Worm (Caenorhabditis elegans) whole organism, L4 larva: Measurements from ENCODE around the gene str-23.
"Not testable (repeated sequence)": the region's sequence is repeated elsewhere in the genome, so short reads cannot be mapped to it uniquely, and the experiment has no call there.

ENCODE experiments used
- F49E8.2 ChIP-seq: sonication (generic microtip); optimal IDR thresholded peaks from 2 replicates; lab custom pipeline; 2016; ENCODE audit warnings: missing compliant biosample characterization, mild to moderate bottlenecking, missing genetic modification characterization, borderline replicate concordance
- T20F7.1 ChIP-seq: fragments of 200-800 bp; sonication (Bioruptor generic); optimal IDR thresholded peaks from 2 replicates; lab custom pipeline; 2018; ENCODE audit warnings: mild to moderate bottlenecking, missing genetic modification characterization, missing compliant biosample characterization
- Y75B8A.6 ChIP-seq: fragments of 200-800 bp; sonication (Bioruptor generic); IDR thresholded peaks from 2 replicates; pipeline ENCODE4 v1.3.6; 2022; ENCODE audit warnings: missing genetic modification reagents, missing genetic modification characterization, missing compliant biosample characterization
- ZK337.2 ChIP-seq: fragments of 200-800 bp; sonication (Bioruptor generic); IDR thresholded peaks from 2 replicates; pipeline ENCODE4 v1.3.6; 2022; ENCODE audit warnings: missing genetic modification reagents, missing genetic modification characterization, missing compliant biosample characterization
- aha-1 ChIP-seq: fragments of 150-350 bp; peaks from one replicate; lab custom pipeline; 2014; ENCODE audit warnings: missing biosample characterization, missing genetic modification characterization
- ama-1 ChIP-seq: fragments of 150-350 bp; optimal IDR thresholded peaks from 2 replicates; lab custom pipeline; 2014; ENCODE audit warnings: inconsistent platforms, mixed read lengths
- ceh-20 ChIP-seq: fragments of 200-800 bp; sonication (Bioruptor generic); IDR thresholded peaks from 2 replicates; pipeline ENCODE4 v1.3.6; 2022; ENCODE audit warnings: missing genetic modification reagents, missing genetic modification characterization, missing compliant biosample characterization
- ceh-32 ChIP-seq: sonication (generic microtip); optimal IDR thresholded peaks from 2 replicates; lab custom pipeline; 2016; ENCODE audit warnings: mild to moderate bottlenecking, missing genetic modification characterization, missing compliant biosample characterization; ENCODE audit not compliant: poor library complexity
- ceh-82 ChIP-seq: sonication (generic microtip); optimal IDR thresholded peaks from 2 replicates; lab custom pipeline; 2017; ENCODE audit warnings: missing biosample characterization, missing genetic modification characterization
- daf-8 ChIP-seq: fragments of 200-800 bp; sonication (Bioruptor generic); IDR thresholded peaks from 2 replicates; pipeline ENCODE4 v1.3.6; 2022; ENCODE audit warnings: missing genetic modification characterization, missing compliant biosample characterization
- dmd-6 ChIP-seq: fragments of 200-800 bp; sonication (Bioruptor generic); IDR thresholded peaks from 2 replicates; pipeline ENCODE4 v1.3.6; 2022; ENCODE audit warnings: missing genetic modification reagents, missing genetic modification characterization, missing compliant biosample characterization
- dmd-9 ChIP-seq: fragments of 200-800 bp; sonication (Bioruptor generic); IDR thresholded peaks from 2 replicates; pipeline ENCODE4 v1.3.6; 2022; ENCODE audit warnings: missing genetic modification reagents, missing genetic modification characterization, missing compliant biosample characterization
- dpl-1 ChIP-seq: fragments of 150-350 bp; optimal IDR thresholded peaks from 2 replicates; lab custom pipeline; 2014; ENCODE audit warnings: missing biosample characterization, missing genetic modification reagents, missing genetic modification characterization
- fkh-10 ChIP-seq: fragments of 150-350 bp; optimal IDR thresholded peaks from 2 replicates; lab custom pipeline; 2014; ENCODE audit warnings: missing biosample characterization, missing genetic modification reagents, missing genetic modification characterization
- fos-1 ChIP-seq: fragments of 150-350 bp; optimal IDR thresholded peaks from 2 replicates; lab custom pipeline; 2014; ENCODE audit warnings: missing biosample characterization, missing genetic modification characterization
- lin-1 ChIP-seq: fragments of 200-800 bp; sonication (Bioruptor generic); IDR thresholded peaks from 2 replicates; pipeline ENCODE4 v1.3.6; 2022; ENCODE audit warnings: missing genetic modification reagents, missing genetic modification characterization, missing compliant biosample characterization
- lin-38 ChIP-seq: fragments of 200-800 bp; sonication (Bioruptor generic); IDR thresholded peaks from 2 replicates; pipeline ENCODE4 v1.3.6; 2022; ENCODE audit warnings: missing genetic modification reagents, missing genetic modification characterization, missing compliant biosample characterization
- lir-3 ChIP-seq: sonication (generic microtip); optimal IDR thresholded peaks from 2 replicates; lab custom pipeline; 2016; ENCODE audit warnings: mild to moderate bottlenecking, missing genetic modification characterization, missing compliant biosample characterization
- lsy-2 ChIP-seq, 2 experiments: fragments of 150-350 bp in 1 of 2; sonication (generic microtip) in 1 of 2; optimal IDR thresholded peaks; 2 replicates each; lab custom pipeline; 2014 to 2017; ENCODE audit warnings: missing biosample characterization in 2 of 2, missing genetic modification characterization in 2 of 2
- madf-5 ChIP-seq, 2 experiments: fragments of 200-800 bp; sonication (Bioruptor generic); IDR thresholded peaks; 2 replicates each; pipeline ENCODE4 v1.3.6; 2022; ENCODE audit warnings: missing compliant biosample characterization in 2 of 2, missing genetic modification characterization in 2 of 2
- nhr-28 ChIP-seq: fragments of 150-350 bp; optimal IDR thresholded peaks from 2 replicates; lab custom pipeline; 2014; ENCODE audit warnings: missing biosample characterization, missing genetic modification characterization
- nhr-41 ChIP-seq: fragments of 200-800 bp; sonication (Bioruptor generic); IDR thresholded peaks from 2 replicates; pipeline ENCODE4 v1.3.6; 2022; ENCODE audit warnings: missing genetic modification reagents, missing genetic modification characterization, missing compliant biosample characterization
- nhr-42 ChIP-seq: fragments of 200-800 bp; sonication (Bioruptor generic); IDR thresholded peaks from 2 replicates; pipeline ENCODE4 v1.3.6; 2022; ENCODE audit warnings: missing genetic modification characterization, missing compliant biosample characterization
- pha-4 ChIP-seq, 2 experiments: fragments of 150-350 bp in 1 of 2; fragments of 200-800 bp in 1 of 2; sonication (Bioruptor generic) in 1 of 2; IDR thresholded peaks in 1 of 2; optimal IDR thresholded peaks in 1 of 2; 2 replicates each; pipeline versions ENCODE4 v1.3.6 to Lab custom; 2014 to 2022; ENCODE audit warnings: missing genetic modification characterization in 2 of 2, missing genetic modification reagents in 2 of 2, missing biosample characterization in 1 of 2, missing compliant biosample characterization in 1 of 2
- pqm-1 ChIP-seq: sonication (generic microtip); optimal IDR thresholded peaks from 2 replicates; lab custom pipeline; 2017; ENCODE audit warnings: missing biosample characterization, missing genetic modification characterization
- rbr-2 ChIP-seq: sonication (generic microtip); optimal IDR thresholded peaks from 2 replicates; lab custom pipeline; 2016; ENCODE audit warnings: missing genotype, missing genetic modification characterization, missing compliant biosample characterization
- saeg-2 ChIP-seq: fragments of 200-800 bp; sonication (Bioruptor generic); IDR thresholded peaks from 2 replicates; pipeline ENCODE4 v1.3.6; 2022; ENCODE audit warnings: missing genetic modification reagents, missing genetic modification characterization, missing compliant biosample characterization
- skn-1 ChIP-seq: fragments of 150-350 bp; optimal IDR thresholded peaks from 2 replicates; lab custom pipeline; 2014; ENCODE audit warnings: missing biosample characterization, missing genetic modification characterization
- snpc-1.2 ChIP-seq: fragments of 200-800 bp; sonication (Bioruptor generic); IDR thresholded peaks from 2 replicates; pipeline ENCODE4 v1.3.6; 2022; ENCODE audit warnings: missing genetic modification reagents, missing genetic modification characterization, missing compliant biosample characterization
- spr-3 ChIP-seq: fragments of 200-800 bp; sonication (Bioruptor generic); optimal IDR thresholded peaks from 2 replicates; lab custom pipeline; 2018; ENCODE audit warnings: mild to moderate bottlenecking, missing genetic modification characterization, missing compliant biosample characterization
- unc-39 ChIP-seq: sonication (generic microtip); optimal IDR thresholded peaks from 2 replicates; lab custom pipeline; 2017; ENCODE audit warnings: missing biosample characterization, missing genetic modification characterization
- unc-62 ChIP-seq, 3 experiments: fragments of 150-350 bp in 1 of 3; sonication (generic microtip); optimal IDR thresholded peaks in 2 of 3; peaks in 1 of 3; 1 replicate in 1 of 3; 2 replicates in 2 of 3; lab custom pipeline; 2014 to 2017; ENCODE audit warnings: missing biosample characterization in 3 of 3, missing genetic modification characterization in 3 of 3, missing genetic modification reagents in 3 of 3, missing genotype in 1 of 3
- vab-7 ChIP-seq: fragments of 200-800 bp; sonication (Bioruptor generic); IDR thresholded peaks from 2 replicates; pipeline ENCODE4 v1.3.6; 2022; ENCODE audit warnings: missing genetic modification reagents, missing genetic modification characterization, missing compliant biosample characterization
- zfp-3 ChIP-seq: fragments of 200-800 bp; sonication (Bioruptor generic); conservative IDR thresholded peaks from 2 replicates; pipeline ENCODE4 v1.3.6; 2022; ENCODE audit warnings: missing genetic modification reagents, missing genetic modification characterization, missing compliant biosample characterization
- zip-2 ChIP-seq: fragments of 150-350 bp; optimal IDR thresholded peaks from 2 replicates; lab custom pipeline; 2014; ENCODE audit warnings: missing biosample characterization, missing genetic modification characterization
- ztf-7 ChIP-seq: fragments of 150-350 bp; optimal IDR thresholded peaks from 2 replicates; lab custom pipeline; 2014; ENCODE audit warnings: missing biosample characterization, missing genetic modification characterization

The str-23 gene

DNA sequence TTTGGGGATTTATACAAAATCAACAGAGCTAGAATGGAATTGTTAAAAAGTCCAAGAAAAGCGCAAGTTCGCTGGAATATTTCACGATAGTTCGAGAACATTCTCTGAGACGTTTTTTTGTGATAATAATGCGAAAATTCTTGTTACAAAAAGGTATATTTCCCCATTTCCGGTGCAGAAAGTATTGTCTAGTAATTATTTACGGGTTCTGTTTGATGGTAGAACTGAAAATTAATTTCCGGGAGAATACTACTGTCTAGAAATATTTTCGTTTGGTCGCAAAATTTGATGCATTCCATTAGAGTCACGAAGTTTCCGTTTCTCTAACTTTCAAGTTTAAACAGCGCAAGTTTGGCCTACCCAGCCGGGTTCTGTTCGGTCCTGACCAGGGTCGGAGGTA is 15.1 kb upstream of the str-23 start, which contains the start of gene str-248:
Gene str-248, minus strand, starts transcription at position 101 of the 400 bp plus-strand sequence.
- no peak for TF ChIP-seq dmd-9 (GFP tag; lab: Robert Waterston, UW)
- TF ChIP-seq aha-1 (tag; lab: Kevin White, UChicago): peak; percentile 8
- no peak for TF ChIP-seq Y75B8A.6 (GFP tag; lab: Robert Waterston, UW)

DNA sequence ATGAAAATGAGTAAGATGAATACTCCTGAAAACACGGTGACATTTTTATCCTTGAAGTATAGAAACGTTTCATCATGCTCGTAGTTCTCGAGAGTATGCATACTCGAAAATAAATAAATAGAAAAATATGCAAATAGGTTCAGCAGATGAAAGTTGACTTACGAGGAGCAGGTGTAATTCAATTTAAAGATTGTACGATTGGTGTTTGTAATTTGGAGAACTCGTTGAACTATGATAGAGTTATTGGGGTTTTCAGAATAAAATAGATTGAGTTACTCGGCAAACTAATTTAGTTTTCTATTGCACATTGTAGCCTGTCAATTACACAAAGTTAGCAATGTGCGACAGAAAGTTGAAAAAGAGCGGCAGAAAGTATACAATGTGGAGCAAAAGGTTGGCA is 5.8 kb upstream of the str-23 start, which contains the start of gene srz-44:
Gene srz-44, minus strand, starts transcription at position 101 of the 400 bp plus-strand sequence.
- TF ChIP-seq skn-1 (tag; lab: Kevin White, UChicago) (no peak), pqm-1 (tag; lab: Kevin White, UChicago) (no peak), zfp-3 (GFP tag; lab: Robert Waterston, UW) (no peak), ceh-20 (GFP tag; lab: Robert Waterston, UW) (no peak), vab-7 (no peak), daf-8 (GFP tag; lab: Robert Waterston, UW) (no peak), ama-1 (lab: Kevin White, UChicago) (no peak), zip-2 (tag; lab: Kevin White, UChicago) (no peak), dmd-6 (GFP tag; lab: Robert Waterston, UW) (no peak), saeg-2 (GFP tag; lab: Robert Waterston, UW) (no peak), T20F7.1 (GFP tag; lab: Kevin White, UChicago) (no peak), nhr-41 (no peak), spr-3 (GFP tag; lab: Kevin White, UChicago) (no peak), fkh-10 (GFP tag; lab: Kevin White, UChicago) (no peak), ceh-32 (tag; lab: Kevin White, UChicago) (no peak)

DNA sequence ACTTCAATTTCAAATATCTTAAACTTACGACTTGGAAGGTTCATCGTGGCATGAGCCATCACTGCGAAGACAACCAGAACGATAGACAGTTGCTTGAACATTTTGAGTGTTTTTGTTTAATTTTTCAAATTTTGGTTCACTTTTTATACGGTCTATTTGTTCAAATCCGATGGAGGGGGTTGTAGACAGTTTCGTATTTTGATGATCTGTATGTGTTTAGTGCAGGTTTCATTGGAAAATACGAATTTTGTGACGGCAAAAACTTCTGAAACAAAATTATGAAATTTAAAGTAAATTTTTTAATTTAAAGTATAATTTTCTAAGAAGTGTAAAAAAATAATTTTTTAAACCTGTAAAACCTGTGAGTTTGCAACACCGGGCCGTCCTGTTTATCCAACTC is 1.5 kb upstream of the str-23 start, which contains the start of gene C55A1.4:
Gene C55A1.4, minus strand, starts transcription at position 101 of the 400 bp plus-strand sequence.
- not testable (repeated sequence) for TF ChIP-seq nhr-42 (GFP tag; lab: Robert Waterston, UW); ceh-20 (GFP tag; lab: Robert Waterston, UW); fos-1 (tag; lab: Kevin White, UChicago)

DNA sequence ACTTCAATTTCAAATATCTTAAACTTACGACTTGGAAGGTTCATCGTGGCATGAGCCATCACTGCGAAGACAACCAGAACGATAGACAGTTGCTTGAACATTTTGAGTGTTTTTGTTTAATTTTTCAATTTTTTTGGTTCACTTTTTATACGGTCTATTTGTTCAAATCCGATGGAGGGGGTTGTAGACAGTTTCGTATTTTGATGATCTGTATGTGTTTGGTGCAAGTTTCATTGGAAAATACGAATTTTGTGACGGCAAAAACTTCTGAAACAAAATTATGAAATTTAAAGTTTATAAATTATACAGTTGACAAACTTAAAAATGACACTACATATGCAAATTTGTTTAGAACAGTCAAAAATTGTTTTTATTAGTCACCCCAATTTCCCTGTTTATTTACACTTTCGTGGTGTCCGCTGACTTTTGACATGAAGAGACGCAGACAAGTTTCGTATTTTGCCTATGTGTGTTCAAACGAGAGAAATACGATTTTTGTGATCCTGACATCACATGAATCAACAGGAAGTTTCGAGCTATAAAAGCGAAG is 2.9 kb downstream of the str-23 start, which contains the start of the genes C55A1.7 and C55A1.6:
Gene C55A1.7, minus strand, starts transcription at position 101 of the 550 bp plus-strand sequence.
Gene C55A1.6, plus strand, starts transcription at position 500 of the 550 bp plus-strand sequence.
- not testable (repeated sequence) for TF ChIP-seq ZK337.2; lin-1 (GFP tag; lab: Robert Waterston, UW); unc-39 (tag; lab: Kevin White, UChicago)

DNA sequence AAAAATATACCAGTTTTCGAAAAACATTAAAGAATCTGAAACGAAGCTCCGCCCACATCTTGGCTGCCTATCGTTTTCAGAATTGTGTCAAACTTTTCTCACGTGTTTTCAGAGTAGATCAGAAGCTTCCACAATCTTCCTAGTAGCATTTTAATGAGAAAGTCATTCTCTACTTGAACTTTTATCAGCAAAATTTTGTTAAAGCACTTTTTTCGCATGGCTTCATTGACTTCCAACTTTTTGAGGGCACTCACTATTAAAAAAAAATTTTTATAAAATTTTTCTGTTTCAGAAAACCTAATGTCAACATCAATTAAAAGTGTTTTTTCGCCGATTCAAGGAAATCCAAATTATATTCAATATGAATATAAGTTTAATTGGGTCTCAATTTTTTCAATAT is 5.5 kb downstream of the str-23 start, which contains the start of gene sru-42:
Gene sru-42, plus strand, starts transcription at position 301 of the 400 bp plus-strand sequence.
- TF ChIP-seq madf-5 (GFP tag; IDR thresholded peaks at IDR 0.05; lab: Robert Waterston, UW): no peak
- no peak for TF ChIP-seq lsy-2 (tag; optimal IDR thresholded peaks at IDR 0.05; lab: Kevin White, UChicago)
- TF ChIP-seq rbr-2 (tag; lab: Kevin White, UChicago): no peak
- TF ChIP-seq nhr-28 (tag; lab: Kevin White, UChicago): no peak
- no peak for TF ChIP-seq pha-4 (GFP tag; IDR thresholded peaks at IDR 0.05; lab: Robert Waterston, UW)
- TF ChIP-seq pha-4 (tag; optimal IDR thresholded peaks at IDR 0.05; lab: Kevin White, UChicago): no peak
- TF ChIP-seq ztf-7 (tag; lab: Kevin White, UChicago): no peak
- TF ChIP-seq unc-62 (GFP tag; optimal IDR thresholded peaks at IDR 0.05 in 1 of 2; lab: Kevin White, UChicago): no peak
- TF ChIP-seq unc-62 (tag; optimal IDR thresholded peaks at IDR 0.05; lab: Kevin White, UChicago): no peak
- TF ChIP-seq ceh-82: no peak
- TF ChIP-seq lin-38 (GFP tag; lab: Robert Waterston, UW): no peak
- TF ChIP-seq F49E8.2 (tag; lab: Kevin White, UChicago): no peak
- TF ChIP-seq snpc-1.2 (GFP tag; lab: Robert Waterston, UW): no peak
- no peak for TF ChIP-seq dpl-1
- TF ChIP-seq lir-3 (tag; lab: Kevin White, UChicago): no peak
- no peak for TF ChIP-seq dmd-9 (GFP tag; lab: Robert Waterston, UW)
